Worm (Caenorhabditis elegans): ENCODE results near the gene F14F3.5.

The F14F3.5 gene

ce11 chrX:10553048-10553447, 24.0 kb upstream of the F14F3.5 start:
- TF ChIP-seq unc-62 (GFP tag; optimal IDR thresholded peaks at IDR 0.05) = no peak
- no peak for TF ChIP-seq drap-1 (GFP tag; optimal IDR thresholded peaks at IDR 0.05)
- TF ChIP-seq nhr-237 (tag; optimal IDR thresholded peaks at IDR 0.05) = no peak
- no peak for TF ChIP-seq ztf-11 (tag; optimal IDR thresholded peaks at IDR 0.05)
- TF ChIP-seq elt-1 (tag; optimal IDR thresholded peaks at IDR 0.05; ENCODE audit: borderline replicate concordance, insufficient read depth) = no peak
- TF ChIP-seq bed-3 (GFP tag; optimal IDR thresholded peaks at IDR 0.05) = no peak
- TF ChIP-seq blmp-1 (tag; optimal IDR thresholded peaks at IDR 0.05) = no peak
- peak; percentile 6 for TF ChIP-seq ces-1 (GFP tag; optimal IDR thresholded peaks at IDR 0.05)

- TF ChIP-seq lin-32 (GFP tag; optimal IDR thresholded peaks at IDR 0.05) (no peak), flh-1 (GFP tag; optimal IDR thresholded peaks at IDR 0.05) (no peak), ztf-11 (tag; optimal IDR thresholded peaks at IDR 0.05) (no peak), ceh-39 (tag; optimal IDR thresholded peaks at IDR 0.05) (no peak)
Measured at ce11 chrX:10545716-10546115, 16.7 kb upstream of the F14F3.5 start, which contains the start of gene F59F5.5. Gene F59F5.5 (plus strand): TSS chrX:10546016.

- no peak for TF ChIP-seq ceh-39 (tag; optimal IDR thresholded peaks at IDR 0.05)
- no peak for TF ChIP-seq M03D4.4 (tag; optimal IDR thresholded peaks at IDR 0.05)
Measured at ce11 chrX:10542313-10543048, 13.5 kb upstream of the F14F3.5 start, which contains the start of the genes F59F5.3 and F59F5.4. Gene F59F5.3 (minus strand): TSS chrX:10542413. Gene F59F5.4 (plus strand): TSS chrX:10542998.

- TF ChIP-seq elt-1 (tag; optimal IDR thresholded peaks at IDR 0.05; ENCODE audit: borderline replicate concordance, insufficient read depth) = no peak
- TF ChIP-seq sem-2 (GFP tag; optimal IDR thresholded peaks at IDR 0.05) = no peak
- no peak for TF ChIP-seq ceh-43 (GFP tag; optimal IDR thresholded peaks at IDR 0.05)
- TF ChIP-seq mls-2 (tag; optimal IDR thresholded peaks at IDR 0.05) = no peak
- no peak for TF ChIP-seq nhr-76 (tag; optimal IDR thresholded peaks at IDR 0.05)
- TF ChIP-seq mab-5 (tag; optimal IDR thresholded peaks at IDR 0.05) = no peak
- no peak for TF ChIP-seq nhr-12 (tag; optimal IDR thresholded peaks at IDR 0.05)
- TF ChIP-seq M03D4.4 (tag; optimal IDR thresholded peaks at IDR 0.05) = no peak
- no peak for TF ChIP-seq unc-120 (tag; optimal IDR thresholded peaks at IDR 0.05; ENCODE audit: poor library complexity, severe bottlenecking)
- no peak for TF ChIP-seq pha-4 (tag; optimal IDR thresholded peaks at IDR 0.05)
Measured at ce11 chrX:10541789-10542188, 12.8 kb upstream of the F14F3.5 start.

ce11 chrX:10534625-10535244, 5.7 kb upstream of the F14F3.5 start:
- TF ChIP-seq elt-3 (tag; optimal IDR thresholded peaks at IDR 0.05) (no peak), nhr-28 (tag; optimal IDR thresholded peaks at IDR 0.05) (no peak), sptf-1 (tag; optimal IDR thresholded peaks at IDR 0.05) (no peak)

- TF ChIP-seq elt-1 (tag; optimal IDR thresholded peaks at IDR 0.05; ENCODE audit: borderline replicate concordance, insufficient read depth) (no peak), flh-1 (GFP tag; optimal IDR thresholded peaks at IDR 0.05) (no peak), ceh-83 (GFP tag; optimal IDR thresholded peaks at IDR 0.05) (no peak), drap-1 (GFP tag; optimal IDR thresholded peaks at IDR 0.05) (no peak), pha-4 (tag; optimal IDR thresholded peaks at IDR 0.05) (no peak), lin-32 (GFP tag; optimal IDR thresholded peaks at IDR 0.05) (no peak), mep-1 (tag; optimal IDR thresholded peaks at IDR 0.05) (no peak), lin-13 (tag; optimal IDR thresholded peaks at IDR 0.05) (no peak), unc-62 (GFP tag; optimal IDR thresholded peaks at IDR 0.05) (no peak), nhr-12 (tag; optimal IDR thresholded peaks at IDR 0.05) (no peak), snpc-4 (tag; optimal IDR thresholded peaks at IDR 0.05) (no peak), bed-3 (GFP tag; optimal IDR thresholded peaks at IDR 0.05) (no peak), cnd-1 (tag; optimal IDR thresholded peaks at IDR 0.05) (no peak), M03D4.4 (tag; optimal IDR thresholded peaks at IDR 0.05) (no peak), nhr-2 (tag; optimal IDR thresholded peaks at IDR 0.05) (no peak), mab-5 (tag; optimal IDR thresholded peaks at IDR 0.05) (no peak), tbx-8 (GFP tag; optimal IDR thresholded peaks at IDR 0.05) (no peak)
Measured at ce11 chrX:10533447-10533846, 4.4 kb upstream of the F14F3.5 start, which contains the start of gene glo-3. Gene glo-3 (plus strand): TSS chrX:10533699.
